Fruit fly (Drosophila melanogaster): Measurements from ENCODE around the gene CG2519.
A peak's percentile ranks its signal among the peaks of the same experiment; 100 is the strongest.

The CG2519 gene

DNA sequence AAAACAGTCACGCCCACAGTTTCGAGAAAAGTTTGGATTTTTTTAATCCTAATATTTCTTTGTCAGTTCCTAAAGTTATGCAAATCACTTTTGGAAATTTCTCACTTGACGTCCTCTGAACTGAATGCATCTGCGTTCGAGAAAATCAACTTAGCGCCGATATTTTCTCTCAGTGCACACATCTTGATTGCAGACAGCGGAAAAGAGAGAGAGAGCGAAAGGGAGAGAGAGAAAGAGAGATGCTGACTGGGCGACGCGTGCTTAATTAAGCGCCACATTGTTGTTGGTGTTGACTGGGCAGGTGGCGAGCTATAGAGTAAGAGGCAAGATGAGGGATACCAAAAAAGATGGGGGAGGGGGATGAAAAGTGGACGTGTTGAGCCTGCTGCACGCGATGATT is 28.9 kb downstream of the CG2519 start (continued):
- TF ChIP-seq CG3281 (GFP tag; optimal IDR thresholded peaks at IDR 0.05) (no peak), Elba2 (GFP tag; optimal IDR thresholded peaks at IDR 0.05) (no peak), ind (GFP tag; optimal IDR thresholded peaks at IDR 0.05) (peak; percentile 61), Lim3 (GFP tag; IDR thresholded peaks at IDR 0.05) (no peak), CkIIα-i1 (GFP tag; IDR thresholded peaks at IDR 0.05) (no peak), lbe (GFP tag; optimal IDR thresholded peaks at IDR 0.05) (no peak), inv (GFP tag; IDR thresholded peaks at IDR 0.05; ENCODE audit: partially characterized antibody) (no peak), row (GFP tag; IDR thresholded peaks at IDR 0.05) (peak; percentile 61), CG16813 (GFP tag; IDR thresholded peaks at IDR 0.05; ENCODE audit: partially characterized antibody) (no peak), CG15696 (tag; optimal IDR thresholded peaks at IDR 0.05) (no peak), CG17328 (GFP tag; IDR thresholded peaks at IDR 0.05) (peak; percentile 55), CG12942 (GFP tag; optimal IDR thresholded peaks at IDR 0.05) (peak; percentile 39), peb (GFP tag; IDR thresholded peaks at IDR 0.05) (no peak), pnt (GFP tag; optimal IDR thresholded peaks at IDR 0.05) (peak; percentile 36), dimm (GFP tag; IDR thresholded peaks at IDR 0.05) (no peak), lov (optimal IDR thresholded peaks at IDR 0.05) (no peak), lov (GFP tag; IDR thresholded peaks at IDR 0.05) (0 out of 3 replicates have a peak, but pooled peaks have one; percentile 49), sna (GFP tag; IDR thresholded peaks at IDR 0.05; ENCODE audit: partially characterized antibody) (no peak), tx (GFP tag; optimal IDR thresholded peaks at IDR 0.05) (peak; percentile 21), BtbVII (GFP tag; optimal IDR thresholded peaks at IDR 0.05) (no peak), ttk (GFP tag; IDR thresholded peaks at IDR 0.05) (peak; percentile 68), cwo (GFP tag; optimal IDR thresholded peaks at IDR 0.05) (no peak), CG7786 (GFP tag; optimal IDR thresholded peaks at IDR 0.05) (peak; percentile 23), Dek (tag; optimal IDR thresholded peaks at IDR 0.05) (peak; percentile 0), HmgZ (tag; optimal IDR thresholded peaks at IDR 0.05) (no peak), Hr39 (optimal IDR thresholded peaks at IDR 0.05) (no peak), slbo (GFP tag; IDR thresholded peaks at IDR 0.05) (peak; percentile 37; the same call in 1 of the 2 replicates), tup (GFP tag; optimal IDR thresholded peaks at IDR 0.05) (no peak), CG18011 (GFP tag; optimal IDR thresholded peaks at IDR 0.05) (no peak), ranshi (GFP tag; IDR thresholded peaks at IDR 0.05) (peak; percentile 30; the same call in 1 of the 2 replicates), Dll (GFP tag; IDR thresholded peaks at IDR 0.05; ENCODE audit: partially characterized antibody) (0 out of 4 replicates have a peak, but pooled peaks have one; percentile 28), Rfx (GFP tag; IDR thresholded peaks at IDR 0.05) (peak; percentile 47), CG17186 (GFP tag; optimal IDR thresholded peaks at IDR 0.05) (no peak), CG33213 (GFP tag; optimal IDR thresholded peaks at IDR 0.05) (no peak), lilli (GFP tag; optimal IDR thresholded peaks at IDR 0.05) (peak; percentile 17), Fer1 (GFP tag; optimal IDR thresholded peaks at IDR 0.05) (no peak), CG30403 (GFP tag; optimal IDR thresholded peaks at IDR 0.05) (peak; percentile 58), gcm (GFP tag; optimal IDR thresholded peaks at IDR 0.05) (peak; percentile 14), sd (tag; optimal IDR thresholded peaks at IDR 0.05) (peak; percentile 5), tin (GFP tag; optimal IDR thresholded peaks at IDR 0.05) (peak; percentile 35), mam (GFP tag; optimal IDR thresholded peaks at IDR 0.05) (peak; percentile 24), Dfd (GFP tag; optimal IDR thresholded peaks at IDR 0.05) (no peak), Abd-B (GFP tag; optimal IDR thresholded peaks at IDR 0.05) (peak; percentile 20), sens (GFP tag) (peak; percentile 87), ken (GFP tag; IDR thresholded peaks at IDR 0.05) (peak; percentile 60; the same call in 1 of the 3 replicates), CG4820 (GFP tag; optimal IDR thresholded peaks at IDR 0.05) (peak; percentile 20), E2f2 (GFP tag; IDR thresholded peaks at IDR 0.05) (no peak), ro (GFP tag; IDR thresholded peaks at IDR 0.05) (no peak), Eip74EF (GFP tag; optimal IDR thresholded peaks at IDR 0.05) (peak in 1 of 2 experiments; percentile 23), ewg (GFP tag; optimal IDR thresholded peaks at IDR 0.05) (peak; percentile 30), E2f1 (GFP tag; IDR thresholded peaks at IDR 0.05) (no peak), cad (GFP tag; optimal IDR thresholded peaks at IDR 0.05) (no peak)

Data from whole organism, embryonic.